Fruit fly (Drosophila melanogaster): ENCODE data around the gene Sr-CIV.

DNA sequence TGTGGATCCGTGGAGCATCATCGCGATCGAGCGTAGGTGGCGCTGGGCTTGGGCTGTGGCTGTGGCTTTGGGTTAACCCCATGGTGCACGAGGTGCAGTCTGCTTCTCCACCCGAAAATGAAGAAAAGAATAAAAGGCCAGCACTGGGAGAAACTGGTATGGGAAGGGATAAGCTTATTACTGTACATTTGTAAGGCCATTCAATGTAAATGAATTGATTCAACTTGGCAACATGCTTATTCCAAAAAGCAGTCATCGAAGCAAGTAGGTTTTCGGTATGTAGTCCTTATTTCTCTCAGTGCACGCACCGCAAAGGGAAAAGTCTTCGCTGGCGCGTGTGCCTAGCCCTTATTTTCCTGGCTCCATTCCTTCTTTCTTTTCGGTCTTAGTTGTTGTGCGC lies 42.7 kb upstream of the Sr-CIV start:
- TF ChIP-seq CG8478 (optimal IDR thresholded peaks at IDR 0.05), result no peak
- no peak for TF ChIP-seq CTCF (optimal IDR thresholded peaks at IDR 0.05)
